Worm (Caenorhabditis elegans): ENCODE data around the gene ZK688.12.

The ZK688.12 gene

ce11 chrIII:7937548-7937947, 24.2 kb upstream of the ZK688.12 start, which contains the start of gene C29E4.10:
Gene C29E4.10 (plus strand): TSS chrIII:7937848.
- no peak for TF ChIP-seq snpc-4 (tag; optimal IDR thresholded peaks at IDR 0.05)
- no peak for TF ChIP-seq egl-27 (tag; optimal IDR thresholded peaks at IDR 0.05)
- TF ChIP-seq unc-55 (GFP tag; optimal IDR thresholded peaks at IDR 0.05), result no peak
- TF ChIP-seq peb-1 (tag; optimal IDR thresholded peaks at IDR 0.05), result no peak
- TF ChIP-seq nhr-11 (tag; optimal IDR thresholded peaks at IDR 0.05), result no peak
- no peak for TF ChIP-seq elt-3 (tag; optimal IDR thresholded peaks at IDR 0.05)
- TF ChIP-seq gmeb-1 (tag; optimal IDR thresholded peaks at IDR 0.05), result no peak
- no peak for TF ChIP-seq Y55F3AM.14 (GFP tag; optimal IDR thresholded peaks at IDR 0.05)
- TF ChIP-seq lin-13 (GFP tag; optimal IDR thresholded peaks at IDR 0.05), result no peak
- TF ChIP-seq F13H6.1 (tag; optimal IDR thresholded peaks at IDR 0.05), result no peak
- TF ChIP-seq ztf-1 (GFP tag; conservative IDR thresholded peaks at IDR 0.05), result no peak
- no peak for TF ChIP-seq crh-2 (tag; optimal IDR thresholded peaks at IDR 0.05)
- TF ChIP-seq lin-11 (tag; optimal IDR thresholded peaks at IDR 0.05), result no peak
- no peak for TF ChIP-seq zag-1 (tag; optimal IDR thresholded peaks at IDR 0.05)
- TF ChIP-seq nhr-10 (tag; optimal IDR thresholded peaks at IDR 0.05), result no peak
- no peak for TF ChIP-seq dmd-4 (tag; optimal IDR thresholded peaks at IDR 0.05)
- no peak for TF ChIP-seq R02D3.7 (tag; optimal IDR thresholded peaks at IDR 0.05)
- no peak for TF ChIP-seq sem-4 (tag; optimal IDR thresholded peaks at IDR 0.05)
- TF ChIP-seq blmp-1 (tag; optimal IDR thresholded peaks at IDR 0.05; ENCODE audit: insufficient read depth), result no peak

ce11 chrIII:7933235-7933634, 19.8 kb upstream of the ZK688.12 start, which contains the start of gene ran-2:
Gene ran-2 (plus strand): TSS chrIII:7933535.
- TF ChIP-seq unc-39 (tag; optimal IDR thresholded peaks at IDR 0.05) (no peak), dmd-4 (tag; optimal IDR thresholded peaks at IDR 0.05) (no peak), ztf-4 (tag; optimal IDR thresholded peaks at IDR 0.05) (no peak), ZK546.5 (tag; optimal IDR thresholded peaks at IDR 0.05) (no peak), ceh-16 (tag; optimal IDR thresholded peaks at IDR 0.05) (no peak), unc-55 (GFP tag; optimal IDR thresholded peaks at IDR 0.05) (no peak), fos-1 (tag; optimal IDR thresholded peaks at IDR 0.05) (peak; percentile 34), sma-9 (GFP tag; optimal IDR thresholded peaks at IDR 0.05) (no peak), sma-9 (tag; optimal IDR thresholded peaks at IDR 0.05) (no peak), elt-1 (tag; optimal IDR thresholded peaks at IDR 0.05) (no peak), peb-1 (tag; optimal IDR thresholded peaks at IDR 0.05) (no peak), skn-1 (tag; optimal IDR thresholded peaks at IDR 0.05) (no peak), alr-1 (tag; optimal IDR thresholded peaks at IDR 0.05) (no peak), elt-3 (tag; optimal IDR thresholded peaks at IDR 0.05) (no peak), R02D3.7 (tag; optimal IDR thresholded peaks at IDR 0.05) (no peak), ztf-11 (tag; optimal IDR thresholded peaks at IDR 0.05) (no peak), blmp-1 (tag; optimal IDR thresholded peaks at IDR 0.05; ENCODE audit: insufficient read depth) (peak; percentile 6)

- TF ChIP-seq ama-1 (optimal IDR thresholded peaks at IDR 0.05), result no peak
- no peak for TF ChIP-seq snpc-4 (tag; optimal IDR thresholded peaks at IDR 0.05)
- TF ChIP-seq lin-11 (tag; optimal IDR thresholded peaks at IDR 0.05), result no peak
- TF ChIP-seq sma-3 (GFP tag; optimal IDR thresholded peaks at IDR 0.05), result no peak
- TF ChIP-seq gmeb-1 (tag; optimal IDR thresholded peaks at IDR 0.05), result peak; percentile 78
- TF ChIP-seq nhr-129 (tag; optimal IDR thresholded peaks at IDR 0.05), result peak; percentile 39
- TF ChIP-seq dmd-4 (tag; optimal IDR thresholded peaks at IDR 0.05), result no peak
- TF ChIP-seq peb-1 (tag; optimal IDR thresholded peaks at IDR 0.05), result no peak
- peak; percentile 62 for TF ChIP-seq nhr-25 (tag; optimal IDR thresholded peaks at IDR 0.05)
- no peak for TF ChIP-seq ztf-11 (tag; optimal IDR thresholded peaks at IDR 0.05)
- TF ChIP-seq sma-9 (GFP tag; optimal IDR thresholded peaks at IDR 0.05), result no peak
- TF ChIP-seq sma-9 (tag; optimal IDR thresholded peaks at IDR 0.05), result no peak
- no peak for TF ChIP-seq R02D3.7 (tag; optimal IDR thresholded peaks at IDR 0.05)
- TF ChIP-seq elt-1 (tag; optimal IDR thresholded peaks at IDR 0.05), result no peak
- peak; percentile 50 for TF ChIP-seq crh-2 (tag; optimal IDR thresholded peaks at IDR 0.05)
- TF ChIP-seq nhr-237 (tag; optimal IDR thresholded peaks at IDR 0.05), result no peak
- TF ChIP-seq unc-55 (GFP tag; optimal IDR thresholded peaks at IDR 0.05), result peak; percentile 65
- TF ChIP-seq F13H6.1 (tag; optimal IDR thresholded peaks at IDR 0.05), result no peak
- no peak for TF ChIP-seq lin-13 (GFP tag; optimal IDR thresholded peaks at IDR 0.05)
- TF ChIP-seq nhr-10 (tag; optimal IDR thresholded peaks at IDR 0.05), result no peak
- TF ChIP-seq ceh-82 (tag; optimal IDR thresholded peaks at IDR 0.05), result no peak
- peak; percentile 16 to 79 for TF ChIP-seq lsy-2 (tag; optimal IDR thresholded peaks at IDR 0.05)
- no peak for TF ChIP-seq unc-39 (tag; optimal IDR thresholded peaks at IDR 0.05)
- no peak for TF ChIP-seq egl-27 (tag; optimal IDR thresholded peaks at IDR 0.05)
Observed at ce11 chrIII:7928549-7929129, 15.3 kb upstream of the ZK688.12 start, which contains the start of the genes C29E4.13 and npp-15. Gene C29E4.13 (minus strand): TSS chrIII:7928717. Gene npp-15 (plus strand): TSS chrIII:7929043.

All from whole organism, L2 larva.